Worm (Caenorhabditis elegans) whole organism, mixed stage, embryonic: Measurements from ENCODE around the gene frpr-13.

ENCODE experiments used
- M03D4.4 ChIP-seq: sonication (generic microtip); optimal IDR thresholded peaks from 2 replicates; lab custom pipeline; 2017; ENCODE audit warnings: mild to moderate bottlenecking, missing genetic modification characterization, missing compliant biosample characterization
- bed-3 ChIP-seq: fragments of 200-800 bp; sonication (Bioruptor generic); optimal IDR thresholded peaks from 3 replicates; lab custom pipeline; 2018; ENCODE audit warnings: mild to moderate bottlenecking, missing genetic modification characterization, moderate library complexity, missing compliant biosample characterization
- blmp-1 ChIP-seq: fragments of 150-350 bp; optimal IDR thresholded peaks from 2 replicates; lab custom pipeline; 2014; ENCODE audit warnings: missing biosample characterization, missing genetic modification characterization
- ceh-39 ChIP-seq: fragments of 150-350 bp; optimal IDR thresholded peaks from 2 replicates; lab custom pipeline; 2014; ENCODE audit warnings: missing biosample characterization, missing genetic modification characterization
- ceh-43 ChIP-seq: fragments of 200-800 bp; sonication (Bioruptor generic); optimal IDR thresholded peaks from 2 replicates; lab custom pipeline; 2018; ENCODE audit warnings: mild to moderate bottlenecking, missing genetic modification characterization, moderate library complexity, missing compliant biosample characterization
- ceh-83 ChIP-seq: fragments of 200-800 bp; sonication (Bioruptor generic); optimal IDR thresholded peaks from 2 replicates; lab custom pipeline; 2018; ENCODE audit warnings: mild to moderate bottlenecking, missing genetic modification characterization, missing compliant biosample characterization
- drap-1 ChIP-seq: fragments of 200-800 bp; sonication (Bioruptor generic); optimal IDR thresholded peaks from 3 replicates; lab custom pipeline; 2018; ENCODE audit warnings: mild to moderate bottlenecking, missing genetic modification characterization, missing compliant biosample characterization
- elt-3 ChIP-seq: fragments of 150-350 bp; optimal IDR thresholded peaks from 2 replicates; lab custom pipeline; 2014; ENCODE audit warnings: missing biosample characterization, missing genetic modification characterization
- ham-2 ChIP-seq: fragments of 200-800 bp; sonication (Bioruptor generic); optimal IDR thresholded peaks from 2 replicates; lab custom pipeline; 2018; ENCODE audit warnings: mild to moderate bottlenecking, missing genetic modification characterization, missing compliant biosample characterization
- hlh-1 ChIP-seq: fragments of 150-350 bp; optimal IDR thresholded peaks from 2 replicates; lab custom pipeline; 2014; ENCODE audit warnings: missing biosample characterization, missing genetic modification reagents, missing genetic modification characterization
- lin-32 ChIP-seq: fragments of 200-800 bp; sonication (Bioruptor generic); optimal IDR thresholded peaks from 2 replicates; lab custom pipeline; 2018; ENCODE audit warnings: mild to moderate bottlenecking, missing genetic modification characterization, missing compliant biosample characterization
- lsy-2 ChIP-seq: fragments of 150-350 bp; optimal IDR thresholded peaks from 2 replicates; lab custom pipeline; 2014; ENCODE audit warnings: missing biosample characterization, missing genetic modification characterization
- mab-5 ChIP-seq: fragments of 150-350 bp; optimal IDR thresholded peaks from 2 replicates; lab custom pipeline; 2014; ENCODE audit warnings: missing biosample characterization, missing genetic modification characterization
- mep-1 ChIP-seq: fragments of 150-350 bp; optimal IDR thresholded peaks from 2 replicates; lab custom pipeline; 2017; ENCODE audit warnings: missing biosample characterization, missing genetic modification reagents, missing genetic modification characterization, inconsistent platforms
- mls-2 ChIP-seq: sonication (generic microtip); optimal IDR thresholded peaks from 2 replicates; lab custom pipeline; 2016; ENCODE audit warnings: mild to moderate bottlenecking, missing genetic modification characterization, moderate library complexity, missing compliant biosample characterization
- nhr-12 ChIP-seq: fragments of 150-350 bp; optimal IDR thresholded peaks from 2 replicates; lab custom pipeline; 2014; ENCODE audit warnings: missing biosample characterization, missing genetic modification characterization
- nhr-2 ChIP-seq: fragments of 150-350 bp; optimal IDR thresholded peaks from 2 replicates; lab custom pipeline; 2014; ENCODE audit warnings: missing biosample characterization, missing genetic modification characterization
- nhr-237 ChIP-seq: fragments of 150-350 bp; optimal IDR thresholded peaks from 2 replicates; lab custom pipeline; 2014; ENCODE audit warnings: missing biosample characterization, missing genetic modification characterization
- nhr-28 ChIP-seq: fragments of 150-350 bp; optimal IDR thresholded peaks from 2 replicates; lab custom pipeline; 2014; ENCODE audit warnings: missing biosample characterization, missing genetic modification characterization
- pha-4 ChIP-seq: fragments of 150-350 bp; optimal IDR thresholded peaks from 2 replicates; lab custom pipeline; 2018; ENCODE audit warnings: missing biosample characterization, missing genetic modification reagents, missing genetic modification characterization
- unc-120 ChIP-seq: sonication (generic microtip); optimal IDR thresholded peaks from 2 replicates; lab custom pipeline; 2017; ENCODE audit warnings: missing genetic modification characterization, missing compliant biosample characterization; ENCODE audit not compliant: poor library complexity, severe bottlenecking
- unc-39 ChIP-seq: fragments of 150-350 bp; optimal IDR thresholded peaks from 2 replicates; lab custom pipeline; 2014; ENCODE audit warnings: missing biosample characterization, missing genetic modification characterization
- unc-62 ChIP-seq: fragments of 150-350 bp; optimal IDR thresholded peaks from 2 replicates; lab custom pipeline; 2014; ENCODE audit warnings: missing biosample characterization, missing genetic modification reagents, missing genetic modification characterization
- ztf-11 ChIP-seq: fragments of 150-350 bp; optimal IDR thresholded peaks from 2 replicates; lab custom pipeline; 2014; ENCODE audit warnings: missing biosample characterization, missing genetic modification characterization

The frpr-13 gene

DNA sequence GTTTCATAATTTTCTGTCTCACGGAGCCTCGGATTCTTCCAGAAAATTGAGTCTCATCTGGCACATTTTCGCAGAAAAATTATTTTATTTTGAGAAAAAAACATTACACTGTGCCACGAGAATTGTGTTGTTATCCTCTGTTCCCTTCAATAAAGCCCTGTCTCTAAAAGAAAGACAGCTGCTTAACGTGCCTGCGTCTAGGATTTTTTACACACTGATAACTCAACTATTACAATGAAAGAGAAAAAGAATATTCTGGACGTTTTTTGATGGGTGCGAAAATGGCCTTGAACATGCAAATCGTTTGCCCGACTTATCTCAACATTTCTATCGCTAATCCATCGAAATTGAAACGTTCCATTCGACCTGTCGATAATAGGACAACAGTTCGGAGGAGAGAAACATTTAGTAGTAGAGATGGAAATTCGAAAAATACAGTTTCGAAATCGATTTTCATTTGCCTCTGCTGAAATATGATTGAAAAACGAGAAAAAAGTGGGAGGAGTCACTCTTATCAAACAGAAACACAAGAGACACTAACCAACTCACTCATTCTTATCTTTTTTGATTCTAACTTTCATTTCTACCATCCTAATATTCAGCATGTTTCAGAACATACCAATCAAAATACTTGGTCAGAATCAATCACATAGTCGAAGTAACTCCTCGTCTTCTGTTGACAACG lies 38.1 kb downstream of the frpr-13 start:
- TF ChIP-seq lsy-2 (tag; lab: Kevin White, UChicago) = no peak
- TF ChIP-seq ceh-39 = no peak
- peak; percentile 4 for TF ChIP-seq unc-120 (tag; lab: Kevin White, UChicago)
- TF ChIP-seq hlh-1 (tag; lab: Kevin White, UChicago) = peak; percentile 92
- peak; percentile 77 for TF ChIP-seq unc-62 (GFP tag; lab: Kevin White, UChicago)

DNA sequence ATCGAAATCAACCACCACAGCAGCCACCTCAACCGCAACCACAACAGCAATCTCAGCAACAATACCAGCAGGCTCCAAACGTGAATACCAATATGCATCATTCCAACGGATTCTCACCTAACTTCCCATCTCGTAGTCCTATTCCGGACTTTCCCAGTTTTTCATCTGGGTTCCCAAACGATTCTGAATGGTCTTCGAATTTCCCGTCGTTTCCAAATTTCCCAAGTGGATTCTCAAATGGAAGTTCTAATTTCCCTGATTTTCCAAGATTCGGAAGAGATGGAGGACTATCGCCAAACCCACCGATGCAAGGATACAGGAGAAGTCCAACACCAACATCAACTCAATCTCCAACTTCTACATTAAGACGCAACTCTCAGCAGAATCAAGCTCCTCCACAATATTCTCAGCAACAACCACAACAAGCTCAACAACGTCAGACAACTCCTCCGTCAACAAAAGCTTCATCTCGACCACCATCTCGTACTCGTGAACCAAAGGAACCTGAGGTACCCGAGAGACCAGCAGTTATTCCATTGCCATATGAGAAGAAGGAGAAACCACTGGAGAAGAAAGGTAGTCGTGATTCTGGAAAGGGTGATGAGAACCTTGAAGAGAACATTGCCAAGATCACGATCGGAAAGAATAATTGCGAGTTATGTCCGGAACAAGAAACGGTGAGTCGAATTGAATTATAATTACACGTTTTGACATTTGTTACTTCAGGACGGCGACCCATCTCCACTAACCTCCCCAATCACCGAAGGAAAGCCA lies 38.8 kb downstream of the frpr-13 start:
- TF ChIP-seq ceh-83 (GFP tag; lab: Kevin White, UChicago) (no peak), pha-4 (tag; lab: Kevin White, UChicago) (no peak), bed-3 (GFP tag; lab: Kevin White, UChicago) (no peak)

DNA sequence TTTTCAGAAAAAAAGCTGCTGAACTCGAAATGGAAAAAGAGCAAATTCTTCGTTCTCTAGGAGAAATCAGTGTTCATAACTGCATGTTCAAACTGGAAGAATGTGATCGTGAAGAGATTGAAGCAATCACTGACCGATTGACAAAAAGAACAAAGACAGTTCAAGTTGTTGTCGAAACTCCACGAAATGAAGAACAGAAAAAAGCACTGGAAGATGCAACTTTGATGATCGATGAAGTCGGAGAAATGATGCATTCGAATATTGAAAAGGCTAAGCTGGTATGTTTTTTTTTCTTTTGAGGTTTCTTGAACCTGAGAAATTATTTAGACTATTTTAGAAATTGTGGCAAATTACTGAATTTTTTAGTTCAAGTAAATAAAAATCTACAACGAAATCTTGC lies 39.6 kb downstream of the frpr-13 start:
- TF ChIP-seq mep-1 (tag; lab: Kevin White, UChicago) (no peak), M03D4.4 (no peak), unc-120 (tag; lab: Kevin White, UChicago) (no peak), hlh-1 (tag; lab: Kevin White, UChicago) (no peak), ztf-11 (no peak), nhr-237 (tag; lab: Kevin White, UChicago) (no peak), ham-2 (no peak), bed-3 (GFP tag; lab: Kevin White, UChicago) (no peak), pha-4 (tag; lab: Kevin White, UChicago) (no peak)

DNA sequence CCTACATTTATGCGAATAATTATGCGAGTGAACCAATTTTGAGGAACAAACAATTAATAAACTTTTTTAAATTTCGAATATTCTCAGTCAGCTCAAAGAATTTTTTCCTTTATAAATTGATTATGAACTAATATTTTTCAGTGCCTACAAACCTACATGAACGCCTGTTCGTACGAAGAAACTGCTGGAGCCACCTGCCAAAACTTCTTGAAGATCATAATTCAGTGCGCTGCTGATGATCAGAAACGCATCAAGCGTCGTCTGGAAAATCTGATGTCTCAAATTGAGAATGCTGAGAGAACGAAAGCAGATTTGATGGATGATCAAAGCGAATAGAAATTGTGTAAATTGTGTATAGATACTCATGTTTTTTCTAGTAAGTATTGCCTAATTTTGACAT lies 40.1 kb downstream of the frpr-13 start:
- no peak for TF ChIP-seq unc-120 (tag; lab: Kevin White, UChicago)
- no peak for TF ChIP-seq pha-4 (tag; lab: Kevin White, UChicago)
- TF ChIP-seq ceh-43 (GFP tag; lab: Kevin White, UChicago) = no peak
- no peak for TF ChIP-seq unc-62 (GFP tag; lab: Kevin White, UChicago)
- no peak for TF ChIP-seq lsy-2 (tag; lab: Kevin White, UChicago)
- no peak for TF ChIP-seq mep-1 (tag; lab: Kevin White, UChicago)
- no peak for TF ChIP-seq blmp-1
- TF ChIP-seq unc-39 (tag; lab: Kevin White, UChicago) = no peak

DNA sequence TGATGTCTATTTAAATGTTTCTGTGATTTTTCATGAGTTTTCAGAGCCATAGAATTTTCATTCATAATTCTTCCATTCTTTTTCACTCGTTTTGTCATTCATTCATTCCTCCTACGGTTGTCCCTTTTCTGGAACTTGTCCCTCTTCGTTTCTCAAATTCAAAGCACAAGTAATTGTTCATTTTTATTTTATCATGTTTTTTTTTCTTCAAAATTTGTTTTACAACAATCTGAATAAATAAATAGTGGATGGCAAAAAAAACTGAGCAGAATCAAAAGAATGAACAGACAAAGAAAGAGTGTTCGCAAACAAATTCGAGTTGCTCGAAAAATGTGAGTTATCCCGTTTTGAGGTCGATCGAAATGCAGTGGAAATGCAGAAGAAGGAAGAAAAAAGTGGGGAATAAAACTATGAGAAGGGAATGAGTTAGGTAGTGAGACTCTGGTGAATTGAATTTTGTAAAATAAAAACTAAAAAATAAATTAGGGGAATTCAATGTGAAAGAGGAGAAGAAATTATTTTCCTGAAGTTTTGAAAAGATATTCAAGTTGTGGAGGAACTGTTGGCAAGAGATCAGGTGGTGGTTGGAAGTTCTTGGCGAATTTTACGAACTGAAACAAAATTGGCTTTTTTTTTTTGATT lies 40.7 kb downstream of the frpr-13 start:
- TF ChIP-seq ceh-39 = no peak
- TF ChIP-seq lin-32 (GFP tag; lab: Kevin White, UChicago) = no peak
- TF ChIP-seq nhr-28 (tag; lab: Kevin White, UChicago) = no peak
- no peak for TF ChIP-seq nhr-2 (tag; lab: Kevin White, UChicago)
- no peak for TF ChIP-seq elt-3 (tag; lab: Kevin White, UChicago)
- no peak for TF ChIP-seq unc-120 (tag; lab: Kevin White, UChicago)
- TF ChIP-seq mep-1 (tag; lab: Kevin White, UChicago) = no peak
- no peak for TF ChIP-seq unc-39 (tag; lab: Kevin White, UChicago)
- no peak for TF ChIP-seq lsy-2 (tag; lab: Kevin White, UChicago)
- no peak for TF ChIP-seq nhr-237 (tag; lab: Kevin White, UChicago)
- TF ChIP-seq mab-5 (tag; lab: Kevin White, UChicago) = no peak
- TF ChIP-seq nhr-12 (tag; lab: Kevin White, UChicago) = no peak
- TF ChIP-seq blmp-1 = no peak

DNA sequence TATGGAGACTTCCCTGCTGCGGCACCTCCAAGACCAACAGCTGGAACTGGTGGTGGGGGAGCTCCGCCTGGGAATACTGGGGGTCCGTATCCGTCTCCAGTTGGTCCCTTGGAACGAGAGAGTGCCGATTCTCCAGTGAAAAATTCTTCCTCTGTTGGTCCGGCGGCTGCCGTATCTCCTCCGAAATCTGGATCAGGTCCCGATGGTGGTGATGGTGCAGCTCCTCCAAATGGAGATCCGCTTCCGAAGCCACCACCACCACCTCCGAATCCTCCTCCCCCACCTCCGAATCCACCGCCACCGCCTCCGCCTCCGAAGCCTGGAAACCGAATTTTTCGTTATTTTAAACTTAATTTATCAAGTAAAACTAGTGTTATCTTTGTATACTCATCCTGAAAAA lies 41.6 kb downstream of the frpr-13 start:
- TF ChIP-seq drap-1 (GFP tag; lab: Kevin White, UChicago) (no peak), mep-1 (tag; lab: Kevin White, UChicago) (no peak), mls-2 (no peak), hlh-1 (tag; lab: Kevin White, UChicago) (no peak)
